Fruit fly (Drosophila melanogaster) whole organism, embryonic: Measurements from ENCODE around the gene CG14230.

Source experiments
- Abd-B ChIP-seq: fragments of 200-800 bp; sonication (Bioruptor generic); optimal IDR thresholded peaks from 2 replicates; lab custom pipeline; 2018; ENCODE audit warnings: missing biosample characterization, mild to moderate bottlenecking, missing genetic modification characterization, moderate library complexity
- Antp ChIP-seq: fragments of 200-800 bp; sonication (Bioruptor generic); optimal IDR thresholded peaks from 3 replicates; lab custom pipeline; 2016; ENCODE audit warnings: missing biosample characterization, missing genetic modification characterization
- B-H1 ChIP-seq: fragments of 200-800 bp; sonication (Bioruptor generic); IDR thresholded peaks from 3 replicates; pipeline ENCODE4 v1.3.6; 2022; ENCODE audit warnings: missing biosample characterization, missing genetic modification characterization
- CG10209 ChIP-seq: fragments of 200-800 bp; sonication (Bioruptor generic); optimal IDR thresholded peaks from 3 replicates; lab custom pipeline; 2017; ENCODE audit warnings: missing biosample characterization, mild to moderate bottlenecking, missing genetic modification characterization, missing genetic modification reagents
- CG12236 ChIP-seq: fragments of 200-800 bp; sonication (Bioruptor generic); optimal IDR thresholded peaks from 2 replicates; lab custom pipeline; 2016; ENCODE audit warnings: missing biosample characterization, missing genetic modification characterization
- CG1603 ChIP-seq: fragments of 200-800 bp; sonication (Bioruptor generic); optimal IDR thresholded peaks from 2 replicates; lab custom pipeline; 2019; ENCODE audit warnings: missing biosample characterization, mild to moderate bottlenecking, missing genetic modification characterization, moderate library complexity
- CG17612 ChIP-seq: fragments of 200-800 bp; sonication (Bioruptor generic); IDR thresholded peaks from 2 replicates; pipeline ENCODE4 v1.3.6; 2022; ENCODE audit warnings: missing biosample characterization, missing genetic modification characterization
- CG18011 ChIP-seq: fragments of 200-800 bp; sonication (Bioruptor generic); optimal IDR thresholded peaks from 2 replicates; lab custom pipeline; 2017; ENCODE audit warnings: missing biosample characterization, missing genetic modification characterization, mild to moderate bottlenecking, moderate library complexity, missing genotype
- CG18476 ChIP-seq: fragments of 200-800 bp; sonication (Bioruptor generic); optimal IDR thresholded peaks from 2 replicates; lab custom pipeline; 2016; ENCODE audit warnings: missing biosample characterization, mild to moderate bottlenecking, missing genetic modification characterization
- CG3065 ChIP-seq: fragments of 200-800 bp; sonication (Bioruptor generic); optimal IDR thresholded peaks from 2 replicates; lab custom pipeline; 2016; ENCODE audit warnings: missing biosample characterization, missing genetic modification characterization
- CG3281 ChIP-seq: fragments of 200-800 bp; sonication (Bioruptor generic); optimal IDR thresholded peaks from 3 replicates; lab custom pipeline; 2017; ENCODE audit warnings: missing biosample characterization, mild to moderate bottlenecking, missing genetic modification characterization
- CG4820 ChIP-seq: fragments of 200-800 bp; sonication (Bioruptor generic); optimal IDR thresholded peaks from 3 replicates; lab custom pipeline; 2016; ENCODE audit warnings: missing biosample characterization, missing genetic modification characterization
- CG6175 ChIP-seq: fragments of 200-800 bp; sonication (Bioruptor generic); IDR thresholded peaks from 3 replicates; pipeline ENCODE4 v1.3.6; 2022; ENCODE audit warnings: missing biosample characterization, missing genetic modification characterization
- CG6654 ChIP-seq: fragments of 200-800 bp; sonication (Bioruptor generic); optimal IDR thresholded peaks from 2 replicates; lab custom pipeline; 2017; ENCODE audit warnings: missing biosample characterization, mild to moderate bottlenecking, missing genetic modification characterization
- CG6813 ChIP-seq: fragments of 200-800 bp; sonication (Bioruptor generic); optimal IDR thresholded peaks from 2 replicates; lab custom pipeline; 2017; ENCODE audit warnings: missing biosample characterization, missing genetic modification characterization, mild to moderate bottlenecking, moderate library complexity, missing genetic modification reagents
- CG7839 ChIP-seq: fragments of 200-800 bp; sonication (Bioruptor generic); optimal IDR thresholded peaks from 3 replicates; lab custom pipeline; 2018; ENCODE audit warnings: missing biosample characterization, mild to moderate bottlenecking, missing genetic modification characterization, moderate library complexity
- CG8281 ChIP-seq: fragments of 200-800 bp; sonication (Bioruptor generic); optimal IDR thresholded peaks from 2 replicates; lab custom pipeline; 2018; ENCODE audit warnings: missing biosample characterization, mild to moderate bottlenecking, missing genetic modification characterization, moderate library complexity
- CG9215 ChIP-seq: fragments of 200-800 bp; sonication (Bioruptor generic); IDR thresholded peaks from 2 replicates; pipeline ENCODE4 v1.3.6; 2022; ENCODE audit warnings: missing biosample characterization, missing genetic modification characterization
- Camta ChIP-seq: fragments of 200-800 bp; sonication (Bioruptor generic); optimal IDR thresholded peaks from 2 replicates; lab custom pipeline; 2016; ENCODE audit warnings: missing biosample characterization, missing genetic modification characterization
- Dbx ChIP-seq: fragments of 200-800 bp; sonication (Bioruptor generic); IDR thresholded peaks from 3 replicates; pipeline ENCODE4 v1.3.6; 2022; ENCODE audit warnings: missing biosample characterization, missing genetic modification characterization
- E2f1 ChIP-seq: fragments of 200-800 bp; sonication (Bioruptor generic); IDR thresholded peaks from 2 replicates; pipeline ENCODE4 v1.3.6; 2022; ENCODE audit warnings: missing biosample characterization, missing genetic modification characterization
- Ets97D ChIP-seq: fragments of 200-800 bp; sonication (Bioruptor generic); optimal IDR thresholded peaks from 3 replicates; lab custom pipeline; 2016; ENCODE audit warnings: missing biosample characterization, missing genetic modification characterization
- HmgD ChIP-seq: fragments of 200-800 bp; sonication (Bioruptor generic); optimal IDR thresholded peaks from 3 replicates; lab custom pipeline; 2016; ENCODE audit warnings: missing biosample characterization, missing genetic modification characterization
- Kr ChIP-seq: fragments of 200-800 bp; sonication (Bioruptor generic); optimal IDR thresholded peaks from 2 replicates; lab custom pipeline; 2017; ENCODE audit warnings: missing biosample characterization, mild to moderate bottlenecking, missing genetic modification characterization
- Sox100B ChIP-seq: fragments of 200-800 bp; sonication (Bioruptor generic); optimal IDR thresholded peaks from 3 replicates; lab custom pipeline; 2018; ENCODE audit warnings: missing biosample characterization, mild to moderate bottlenecking, missing genetic modification characterization
- Taf1 ChIP-seq: fragments of 200-800 bp; sonication (Bioruptor generic); IDR thresholded peaks from 2 replicates; pipeline ENCODE4 v1.3.6; 2022; ENCODE audit warnings: missing biosample characterization, missing genetic modification characterization
- bigmax ChIP-seq: fragments of 200-800 bp; sonication (Bioruptor generic); optimal IDR thresholded peaks from 2 replicates; lab custom pipeline; 2018; ENCODE audit warnings: missing biosample characterization, mild to moderate bottlenecking, missing genetic modification characterization
- dan ChIP-seq: fragments of 200-800 bp; sonication (Bioruptor generic); IDR thresholded peaks from 2 replicates; pipeline ENCODE4 v1.3.6; 2022; ENCODE audit warnings: missing biosample characterization, missing genetic modification characterization
- fru ChIP-seq: fragments of >200 bp; optimal IDR thresholded peaks from 2 replicates; lab custom pipeline; 2017
- grn ChIP-seq: fragments of 200-800 bp; sonication (Bioruptor generic); optimal IDR thresholded peaks from 3 replicates; lab custom pipeline; 2017; ENCODE audit warnings: missing biosample characterization, missing genetic modification characterization
- gt ChIP-seq: fragments of 200-800 bp; sonication (Bioruptor generic); IDR thresholded peaks from 2 replicates; pipeline ENCODE4 v1.3.6; 2022; ENCODE audit warnings: missing biosample characterization, missing genetic modification characterization
- hbn ChIP-seq: fragments of 200-800 bp; sonication (Bioruptor generic); IDR thresholded peaks from 2 replicates; pipeline ENCODE4 v1.3.6; 2022; ENCODE audit warnings: missing biosample characterization, missing genetic modification characterization; ENCODE audit not compliant: partially characterized antibody
- kay ChIP-seq: fragments of 200-800 bp; sonication (Bioruptor generic); optimal IDR thresholded peaks from 2 replicates; lab custom pipeline; 2016; ENCODE audit warnings: missing biosample characterization, missing genetic modification characterization
- knrl ChIP-seq: fragments of 200-800 bp; sonication (Bioruptor generic); IDR thresholded peaks from 3 replicates; pipeline ENCODE4 v1.3.6; 2022; ENCODE audit warnings: missing biosample characterization, missing genetic modification characterization; ENCODE audit not compliant: partially characterized antibody
- lilli ChIP-seq: fragments of 200-800 bp; sonication (Bioruptor generic); optimal IDR thresholded peaks from 3 replicates; lab custom pipeline; 2016; ENCODE audit warnings: missing biosample characterization, missing genetic modification characterization
- luna ChIP-seq: fragments of 200-800 bp; sonication (Bioruptor generic); optimal IDR thresholded peaks from 2 replicates; lab custom pipeline; 2016; ENCODE audit warnings: missing biosample characterization, missing genetic modification characterization
- mld ChIP-seq: fragments of 200-800 bp; sonication (Bioruptor generic); IDR thresholded peaks from 3 replicates; pipeline ENCODE4 v1.3.6; 2022; ENCODE audit warnings: missing biosample characterization, missing genetic modification characterization; ENCODE audit not compliant: partially characterized antibody
- pfk ChIP-seq: fragments of 200-800 bp; sonication (Bioruptor generic); optimal IDR thresholded peaks from 2 replicates; lab custom pipeline; 2018; ENCODE audit warnings: missing biosample characterization, mild to moderate bottlenecking, missing genetic modification characterization, moderate library complexity
- phol ChIP-seq: fragments of 200-800 bp; sonication (Bioruptor generic); optimal IDR thresholded peaks from 3 replicates; lab custom pipeline; 2018; ENCODE audit warnings: missing biosample characterization, mild to moderate bottlenecking, missing genetic modification characterization, moderate library complexity
- pum ChIP-seq: fragments of 200-800 bp; sonication (Bioruptor generic); optimal IDR thresholded peaks from 2 replicates; lab custom pipeline; 2016; ENCODE audit warnings: missing biosample characterization, missing genetic modification characterization
- repo ChIP-seq: fragments of 200-800 bp; sonication (Bioruptor generic); optimal IDR thresholded peaks from 2 replicates; lab custom pipeline; 2016; ENCODE audit warnings: missing biosample characterization, missing genetic modification characterization
- ro ChIP-seq: fragments of 200-800 bp; sonication (Bioruptor generic); IDR thresholded peaks from 2 replicates; pipeline ENCODE4 v1.3.6; 2022; ENCODE audit warnings: missing biosample characterization, missing genetic modification characterization
- sd ChIP-seq: fragments of 200-800 bp; sonication (Bioruptor generic); optimal IDR thresholded peaks from 3 replicates; lab custom pipeline; 2018; ENCODE audit warnings: missing biosample characterization, mild to moderate bottlenecking, missing genetic modification characterization, moderate library complexity
- stc ChIP-seq: fragments of 200-800 bp; sonication (Bioruptor generic); IDR thresholded peaks from 2 replicates; pipeline ENCODE4 v1.3.6; 2022; ENCODE audit warnings: missing biosample characterization, missing genetic modification characterization
- ttk ChIP-seq: fragments of 200-800 bp; sonication (Bioruptor generic); IDR thresholded peaks from 2 replicates; pipeline ENCODE4 v2.1.2; 2022; ENCODE audit warnings: missing biosample characterization, missing genetic modification characterization
- twi ChIP-seq: fragments of 200-800 bp; optimal IDR thresholded peaks from 2 replicates; lab custom pipeline; 2019; ENCODE audit warnings: missing biosample characterization, mild to moderate bottlenecking, missing genetic modification characterization, moderate library complexity
- tx ChIP-seq: fragments of 200-800 bp; sonication (Bioruptor generic); optimal IDR thresholded peaks from 2 replicates; lab custom pipeline; 2016; ENCODE audit warnings: missing biosample characterization, missing genetic modification characterization
- zen2 ChIP-seq: fragments of 200-800 bp; sonication (Bioruptor generic); IDR thresholded peaks from 3 replicates; pipeline ENCODE4 v1.3.6; 2022; ENCODE audit warnings: missing biosample characterization, missing genetic modification characterization; ENCODE audit not compliant: partially characterized antibody
- zfh1 ChIP-seq: fragments of 200-800 bp; sonication (Bioruptor generic); IDR thresholded peaks from 3 replicates; pipeline ENCODE4 v1.3.6; 2022; ENCODE audit warnings: missing biosample characterization, missing genetic modification characterization
- zfh2 ChIP-seq: fragments of 200-800 bp; sonication (Bioruptor generic); optimal IDR thresholded peaks from 2 replicates; lab custom pipeline; 2016; ENCODE audit warnings: missing biosample characterization, missing genetic modification characterization

Gene CG14230

dm6 chrX:19692951-19693698, 10.9 kb upstream of the CG14230 start, which contains the start of gene Mer (continued):
- TF ChIP-seq stc (GFP tag; lab: Robert Waterston, UW) (peak; percentile 83), CG18476 (GFP tag; lab: Kevin White, UChicago) (peak; percentile 75), E2f1 (peak; percentile 82), zen2 (GFP tag; lab: Robert Waterston, UW) (no peak), Ets97D (GFP tag; lab: Kevin White, UChicago) (peak; percentile 48), hbn (GFP tag; lab: Robert Waterston, UW) (no peak), CG6813 (peak; percentile 71), sd (tag; lab: Kevin White, UChicago) (no peak), Abd-B (GFP tag; lab: Kevin White, UChicago) (peak; percentile 73), CG12236 (GFP tag; lab: Kevin White, UChicago) (peak; percentile 51), luna (peak; percentile 65), ro (GFP tag; lab: Robert Waterston, UW) (no peak), pum (GFP tag; lab: Kevin White, UChicago) (peak; percentile 78), CG10209 (peak; percentile 82), B-H1 (GFP tag; lab: Robert Waterston, UW) (peak; percentile 49; the same call in 2 of the 3 replicates), Sox100B (GFP tag; lab: Kevin White, UChicago) (no peak), lilli (GFP tag; lab: Kevin White, UChicago) (peak; percentile 91), CG3281 (GFP tag; lab: Kevin White, UChicago) (peak; percentile 90), Dbx (GFP tag; lab: Robert Waterston, UW) (peak; percentile 80; the same call in 2 of the 3 replicates), CG8281 (peak; percentile 63), knrl (no peak), ttk (peak; percentile 74), fru (lab: Kevin White, UChicago) (no peak), HmgD (GFP tag; lab: Kevin White, UChicago) (peak; percentile 82), zfh1 (peak; percentile 85), gt (GFP tag; lab: Robert Waterston, UW) (no peak), pfk (GFP tag; lab: Kevin White, UChicago) (peak; percentile 3), repo (GFP tag; lab: Kevin White, UChicago) (peak; percentile 76), CG1603 (peak; percentile 93), Kr (GFP tag; lab: Kevin White, UChicago) (no peak), Taf1 (GFP tag; lab: Robert Waterston, UW) (peak; percentile 69), CG3065 (peak; percentile 17), kay (GFP tag; lab: Kevin White, UChicago) (peak; percentile 55), grn (no peak), CG7839 (tag; lab: Kevin White, UChicago) (peak; percentile 85), Camta (peak; percentile 81), zfh2 (peak; percentile 84), CG18011 (GFP tag; lab: Kevin White, UChicago) (peak; percentile 64), bigmax (no peak), CG6175 (GFP tag; lab: Robert Waterston, UW) (peak; percentile 62; the same call in 1 of the 3 replicates), CG9215 (GFP tag; lab: Robert Waterston, UW) (peak; percentile 66), CG6654 (GFP tag; lab: Kevin White, UChicago) (peak; percentile 56), CG17612 (GFP tag; lab: Robert Waterston, UW) (no peak), Antp (peak; percentile 92), mld (GFP tag; lab: Robert Waterston, UW) (no peak), phol (tag; lab: Kevin White, UChicago) (peak; percentile 81), dan (no peak), twi (peak; percentile 62), tx (GFP tag; lab: Kevin White, UChicago) (peak; percentile 73), CG4820 (GFP tag; lab: Kevin White, UChicago) (peak; percentile 99)
